Worm (Caenorhabditis elegans) whole organism, L2 larva: Measurements from ENCODE around the gene nspd-2.
"Not testable (repeated sequence)": the region's sequence is repeated elsewhere in the genome, so short reads cannot be mapped to it uniquely, and the experiment has no call there.

Source experiments
- C34F6.9 ChIP-seq: fragments of 150-350 bp; optimal IDR thresholded peaks from 2 replicates; lab custom pipeline; 2014; ENCODE audit warnings: missing biosample characterization, missing genetic modification characterization
- F13H6.1 ChIP-seq: sonication (generic microtip); optimal IDR thresholded peaks from 2 replicates; lab custom pipeline; 2016; ENCODE audit warnings: missing genetic modification characterization, missing compliant biosample characterization
- Y55F3AM.14 ChIP-seq: fragments of 200-800 bp; sonication (Bioruptor generic); optimal IDR thresholded peaks from 2 replicates; lab custom pipeline; 2018; ENCODE audit warnings: mild to moderate bottlenecking, missing genetic modification characterization, missing compliant biosample characterization
- ZK546.5 ChIP-seq: sonication (generic microtip); optimal IDR thresholded peaks from 2 replicates; lab custom pipeline; 2017; ENCODE audit warnings: missing biosample characterization, missing genetic modification characterization
- alr-1 ChIP-seq: fragments of 150-350 bp; optimal IDR thresholded peaks from 2 replicates; lab custom pipeline; 2014; ENCODE audit warnings: missing biosample characterization, missing genetic modification characterization
- aly-2 ChIP-seq: fragments of 150-350 bp; optimal IDR thresholded peaks from 2 replicates; lab custom pipeline; 2014; ENCODE audit warnings: missing biosample characterization, missing genetic modification characterization
- ama-1 ChIP-seq: fragments of 150-350 bp; optimal IDR thresholded peaks from 2 replicates; lab custom pipeline; 2018; ENCODE audit warnings: inconsistent platforms
- blmp-1 ChIP-seq: sonication (generic microtip); optimal IDR thresholded peaks from 2 replicates; lab custom pipeline; 2017; ENCODE audit warnings: missing genetic modification characterization, mild to moderate bottlenecking, missing compliant biosample characterization, antibody characterized with exemption, moderate library complexity; ENCODE audit not compliant: insufficient read depth
- ceh-16 ChIP-seq: fragments of 150-350 bp; optimal IDR thresholded peaks from 2 replicates; lab custom pipeline; 2014; ENCODE audit warnings: missing biosample characterization, missing genetic modification characterization
- crh-2 ChIP-seq: sonication (generic microtip); optimal IDR thresholded peaks from 2 replicates; lab custom pipeline; 2017; ENCODE audit warnings: missing biosample characterization, missing genetic modification characterization
- egl-27 ChIP-seq: sonication (generic microtip); optimal IDR thresholded peaks from 3 replicates; lab custom pipeline; 2017; ENCODE audit warnings: missing biosample characterization, missing genetic modification reagents, missing genetic modification characterization
- elt-1 ChIP-seq: fragments of 150-350 bp; optimal IDR thresholded peaks from 2 replicates; lab custom pipeline; 2014; ENCODE audit warnings: missing biosample characterization, missing genetic modification characterization
- elt-3 ChIP-seq: sonication (generic microtip); optimal IDR thresholded peaks from 2 replicates; lab custom pipeline; 2017; ENCODE audit warnings: missing biosample characterization, missing genetic modification characterization
- fos-1 ChIP-seq: fragments of 150-350 bp; optimal IDR thresholded peaks from 2 replicates; lab custom pipeline; 2014; ENCODE audit warnings: missing biosample characterization, missing genetic modification characterization
- lin-13 ChIP-seq: fragments of 150-350 bp; optimal IDR thresholded peaks from 2 replicates; lab custom pipeline; 2014; ENCODE audit warnings: missing biosample characterization, missing genetic modification reagents, missing genetic modification characterization
- lin-39 ChIP-seq: fragments of 150-350 bp; optimal IDR thresholded peaks from 2 replicates; lab custom pipeline; 2014; ENCODE audit warnings: missing biosample characterization, missing genetic modification reagents, missing genetic modification characterization
- lsy-2 ChIP-seq, 2 experiments: fragments of 150-350 bp in 1 of 2; sonication (generic microtip) in 1 of 2; optimal IDR thresholded peaks; 2 replicates each; lab custom pipeline; 2014 to 2017; ENCODE audit warnings: missing biosample characterization in 2 of 2, missing genetic modification characterization in 2 of 2
- mdl-1 ChIP-seq, 2 experiments: fragments of 150-350 bp in 1 of 2; sonication (generic microtip) in 1 of 2; optimal IDR thresholded peaks; 2 replicates each; lab custom pipeline; 2017; ENCODE audit warnings: missing biosample characterization in 2 of 2, missing genetic modification characterization in 2 of 2
- nhr-10 ChIP-seq: sonication (generic microtip); optimal IDR thresholded peaks from 2 replicates; lab custom pipeline; 2017; ENCODE audit warnings: missing biosample characterization, missing genetic modification characterization
- nhr-12 ChIP-seq: fragments of 150-350 bp; optimal IDR thresholded peaks from 2 replicates; lab custom pipeline; 2014; ENCODE audit warnings: missing biosample characterization, missing genetic modification characterization
- nhr-129 ChIP-seq: fragments of 150-350 bp; optimal IDR thresholded peaks from 2 replicates; lab custom pipeline; 2014; ENCODE audit warnings: missing biosample characterization, missing genetic modification characterization
- nhr-21 ChIP-seq: fragments of 150-350 bp; optimal IDR thresholded peaks from 2 replicates; lab custom pipeline; 2014; ENCODE audit warnings: missing biosample characterization, missing genetic modification characterization
- nhr-23 ChIP-seq: fragments of 150-350 bp; optimal IDR thresholded peaks from 2 replicates; lab custom pipeline; 2014; ENCODE audit warnings: missing biosample characterization, missing genetic modification reagents, missing genetic modification characterization
- nhr-77 ChIP-seq: fragments of 150-350 bp; optimal IDR thresholded peaks from 2 replicates; lab custom pipeline; 2014; ENCODE audit warnings: missing biosample characterization, missing genetic modification characterization
- sma-3 ChIP-seq: sonication (generic microtip); optimal IDR thresholded peaks from 2 replicates; lab custom pipeline; 2016; ENCODE audit warnings: missing genetic modification reagents, missing genetic modification characterization, missing compliant biosample characterization
- unc-55 ChIP-seq: fragments of 150-350 bp; sonication (generic microtip); optimal IDR thresholded peaks from 3 replicates; lab custom pipeline; 2014; ENCODE audit warnings: missing biosample characterization, missing genetic modification reagents, missing genetic modification characterization
- unc-62 ChIP-seq: fragments of 150-350 bp; optimal IDR thresholded peaks from 2 replicates; lab custom pipeline; 2014; ENCODE audit warnings: missing biosample characterization, missing genetic modification reagents, missing genetic modification characterization

nspd-2 gene

ce11 chrIV:9825196-9825744, 18.6 kb upstream of the nspd-2 start, which contains the start of gene mtr-4 (continued):
- no peak for TF ChIP-seq nhr-23 (tag; lab: Kevin White, UChicago)
- no peak for TF ChIP-seq alr-1 (tag; lab: Kevin White, UChicago)
- no peak for TF ChIP-seq sma-3 (GFP tag; lab: Kevin White, UChicago)
- TF ChIP-seq mdl-1 (tag; optimal IDR thresholded peaks at IDR 0.05; lab: Kevin White, UChicago) = no peak
- TF ChIP-seq, all 48 proteins: peak for 3

- TF ChIP-seq ZK546.5 (tag; lab: Kevin White, UChicago) (no peak), Y55F3AM.14 (GFP tag; lab: Kevin White, UChicago) (no peak), lin-13 (no peak), egl-27 (tag; lab: Kevin White, UChicago) (no peak), elt-1 (no peak), nhr-12 (no peak), unc-55 (GFP tag; lab: Kevin White, UChicago) (no peak), ceh-16 (tag; lab: Kevin White, UChicago) (no peak), aly-2 (tag; lab: Kevin White, UChicago) (no peak)
These were observed 11.3 kb upstream of the nspd-2 start, which contains the start of gene kin-21 for ce11 chrIV:9832586-9832985. kin-21 (plus strand) TSS chrIV:9832886.

- no peak for TF ChIP-seq C34F6.9 (tag; lab: Kevin White, UChicago)
These were observed 10.5 kb upstream of the nspd-2 start for ce11 chrIV:9833337-9833736.

ce11 chrIV:9836317-9836716, 7.5 kb upstream of the nspd-2 start, which contains the start of gene msp-81:
msp-81 (minus strand) TSS chrIV:9836417.
- no peak for TF ChIP-seq ZK546.5 (tag; lab: Kevin White, UChicago)
- no peak for TF ChIP-seq lsy-2 (tag; optimal IDR thresholded peaks at IDR 0.05; lab: Kevin White, UChicago)
- TF ChIP-seq blmp-1 (tag; lab: Kevin White, UChicago) = no peak
- TF ChIP-seq nhr-21 (tag; lab: Kevin White, UChicago) = no peak
- no peak for TF ChIP-seq elt-1
- no peak for TF ChIP-seq sma-3 (GFP tag; lab: Kevin White, UChicago)
- TF ChIP-seq nhr-77 (tag; lab: Kevin White, UChicago) = no peak
- TF ChIP-seq unc-62 = no peak
- TF ChIP-seq fos-1 = no peak
- TF ChIP-seq mdl-1 (tag; optimal IDR thresholded peaks at IDR 0.05; lab: Kevin White, UChicago) = no peak
- TF ChIP-seq F13H6.1 = no peak
- no peak for TF ChIP-seq alr-1 (tag; lab: Kevin White, UChicago)

- TF ChIP-seq crh-2 (tag; lab: Kevin White, UChicago); elt-3; unc-62: not testable (repeated sequence)
- TF ChIP-seq, all 48 proteins: peak for 0; not testable (repeated sequence) for 48
These were observed 6.5 kb upstream of the nspd-2 start, which contains the start of gene msp-10 for ce11 chrIV:9837349-9837748. msp-10 (plus strand) TSS chrIV:9837649.

- TF ChIP-seq elt-3 (no peak), alr-1 (tag; lab: Kevin White, UChicago) (no peak), lin-39 (tag; lab: Kevin White, UChicago) (no peak), ama-1 (no peak), mdl-1 (tag; optimal IDR thresholded peaks at IDR 0.05; lab: Kevin White, UChicago) (no peak), crh-2 (tag; lab: Kevin White, UChicago) (no peak), fos-1 (no peak), F13H6.1 (no peak), nhr-10 (tag; lab: Kevin White, UChicago) (no peak), nhr-129 (tag; lab: Kevin White, UChicago) (no peak), unc-62 (no peak)
- TF ChIP-seq, all 48 proteins: peak for 0
These were observed 2.8 kb upstream of the nspd-2 start, which contains the start of the genes kin-24 and msp-56 for ce11 chrIV:9840984-9841590. kin-24 (minus strand) TSS chrIV:9841084. msp-56 (plus strand) TSS chrIV:9841540.

- no peak for TF ChIP-seq lsy-2 (tag; optimal IDR thresholded peaks at IDR 0.05; lab: Kevin White, UChicago)
These were observed 1.8 kb upstream of the nspd-2 start, which contains the start of gene K07F5.17 for ce11 chrIV:9842071-9842470. K07F5.17 (plus strand) TSS chrIV:9842371.
